Worm (Caenorhabditis elegans): ENCODE data around the gene skpo-1.

skpo-1 gene

DNA sequence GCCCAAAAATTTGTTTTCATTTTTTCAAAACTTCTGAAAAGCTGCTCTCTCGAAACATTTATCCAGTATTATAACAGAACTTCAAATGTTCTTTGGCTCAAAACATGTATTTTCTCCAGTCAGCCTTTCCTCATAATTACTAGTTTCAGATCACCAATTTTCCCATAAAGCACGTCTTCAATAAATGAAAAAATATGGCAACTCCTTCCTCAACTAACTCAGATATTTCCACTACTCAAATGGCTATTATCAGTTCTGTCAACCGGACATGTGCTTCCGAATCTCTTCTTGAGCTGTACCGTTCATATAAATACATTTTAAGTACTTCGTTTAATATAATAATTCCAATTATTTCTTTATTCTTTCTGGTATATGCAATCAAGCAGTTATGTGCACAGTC lies 2.8 kb upstream of the skpo-1 start, which contains the start of gene sra-13 (continued):
- TF ChIP-seq unc-3 (GFP tag; conservative IDR thresholded peaks at IDR 0.05) (no peak), unc-3 (tag; optimal IDR thresholded peaks at IDR 0.05) (no peak)

DNA sequence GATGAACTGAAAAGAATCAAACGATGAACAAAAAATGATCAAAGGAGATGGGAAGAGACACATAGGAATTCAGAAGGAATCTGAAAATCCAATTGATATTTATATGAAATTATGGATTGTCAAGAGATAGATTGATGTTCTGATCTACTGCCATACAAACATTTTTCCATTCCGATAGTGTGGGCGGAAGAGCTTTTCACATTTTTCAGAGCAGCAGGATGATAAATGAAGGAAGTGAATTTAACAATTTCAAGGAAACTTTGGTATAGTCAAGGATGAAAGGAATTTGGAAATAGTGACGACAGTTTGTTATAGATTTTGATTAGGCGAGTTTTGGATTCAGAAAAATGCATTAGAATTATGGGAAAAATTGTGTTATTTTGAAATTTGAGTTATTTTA lies 655 bp upstream of the skpo-1 start, which contains the start of gene ubc-24:
ubc-24 (plus strand) TSS at position 301 of the 400 bp plus-strand sequence.
- no peak for TF ChIP-seq elt-4 (tag; optimal IDR thresholded peaks at IDR 0.05)
- no peak for TF ChIP-seq ceh-6 (GFP tag; optimal IDR thresholded peaks at IDR 0.05)
- TF ChIP-seq pros-1 (tag; optimal IDR thresholded peaks at IDR 0.05) = no peak
- no peak for TF ChIP-seq ceh-31 (tag; optimal IDR thresholded peaks at IDR 0.05)
- no peak for TF ChIP-seq C38D4.7 (GFP tag; optimal IDR thresholded peaks at IDR 0.05)
- no peak for TF ChIP-seq ceh-19 (GFP tag; optimal IDR thresholded peaks at IDR 0.05)
- no peak for TF ChIP-seq ets-4 (tag; optimal IDR thresholded peaks at IDR 0.05)
- no peak for TF ChIP-seq pag-3 (tag; optimal IDR thresholded peaks at IDR 0.05; ENCODE audit: borderline replicate concordance)
- TF ChIP-seq pha-2 (tag; optimal IDR thresholded peaks at IDR 0.05) = no peak
- TF ChIP-seq tbx-2 (tag; optimal IDR thresholded peaks at IDR 0.05) = no peak
- TF ChIP-seq rnt-1 (tag; optimal IDR thresholded peaks at IDR 0.05) = no peak
- no peak for TF ChIP-seq pha-4 (tag; optimal IDR thresholded peaks at IDR 0.05)
- TF ChIP-seq hlh-30 (tag; optimal IDR thresholded peaks at IDR 0.05; ENCODE audit: insufficient read depth) = no peak
- no peak for TF ChIP-seq lim-6 (tag; optimal IDR thresholded peaks at IDR 0.05)
- TF ChIP-seq sox-4 (tag; optimal IDR thresholded peaks at IDR 0.05) = no peak
- no peak for TF ChIP-seq fkh-10 (GFP tag; optimal IDR thresholded peaks at IDR 0.05)
- TF ChIP-seq ceh-24 (tag; optimal IDR thresholded peaks at IDR 0.05) = no peak
- no peak for TF ChIP-seq ceh-22 (tag; optimal IDR thresholded peaks at IDR 0.05)
- no peak for TF ChIP-seq lin-11 (tag; optimal IDR thresholded peaks at IDR 0.05)
- TF ChIP-seq ceh-2 (tag; optimal IDR thresholded peaks at IDR 0.05) = no peak

DNA sequence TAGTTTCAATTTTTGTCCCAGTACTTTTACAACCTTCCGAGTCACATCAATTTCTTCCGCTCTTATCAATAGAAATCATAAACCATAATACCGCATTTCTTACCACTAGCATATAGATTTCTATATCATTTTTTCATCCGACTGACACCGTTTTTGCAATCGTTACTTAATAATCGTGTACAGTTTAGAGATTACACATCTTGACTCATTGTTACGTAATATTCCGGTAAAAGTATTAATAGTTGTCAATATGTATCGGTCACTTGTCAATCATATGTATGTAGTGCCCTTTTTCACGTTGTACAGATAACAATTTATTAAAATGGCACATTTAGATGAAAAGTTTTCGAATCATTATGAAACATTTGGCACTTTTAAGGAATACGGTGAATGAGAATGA lies 4.7 kb downstream of the skpo-1 start:
- no peak for TF ChIP-seq lin-11 (tag; optimal IDR thresholded peaks at IDR 0.05)
- TF ChIP-seq gmeb-2 (tag; optimal IDR thresholded peaks at IDR 0.05) = no peak
- peak; percentile 41 for TF ChIP-seq elt-2 (tag; optimal IDR thresholded peaks at IDR 0.05)

DNA sequence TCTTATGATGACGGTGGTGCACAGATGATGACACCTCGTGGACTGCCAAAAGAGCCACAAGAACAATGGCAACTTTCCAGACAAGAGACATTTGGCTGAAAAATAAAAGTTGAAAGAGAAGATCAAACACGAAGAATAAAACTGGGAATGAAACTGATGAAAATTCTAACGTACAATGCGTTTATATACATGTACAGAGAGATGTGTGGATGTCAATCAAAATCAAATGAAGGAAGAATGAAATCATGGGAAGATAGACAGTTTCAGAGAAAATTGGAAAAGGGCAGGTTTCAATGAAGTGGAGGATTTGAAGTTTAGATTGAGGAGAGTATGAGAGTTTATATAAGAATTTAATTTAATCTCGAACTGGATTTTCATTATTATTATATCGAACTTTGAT lies 5.6 kb downstream of the skpo-1 start, which contains the start of gene dod-23:
dod-23 (minus strand) TSS at position 101 of the 400 bp plus-strand sequence.
- TF ChIP-seq hlh-8 (tag; optimal IDR thresholded peaks at IDR 0.05) (no peak), F13H6.1 (tag; optimal IDR thresholded peaks at IDR 0.05) (no peak), dmd-4 (tag; optimal IDR thresholded peaks at IDR 0.05; ENCODE audit: borderline replicate concordance) (no peak), fax-1 (tag; optimal IDR thresholded peaks at IDR 0.05) (no peak), C38D4.7 (GFP tag; optimal IDR thresholded peaks at IDR 0.05) (no peak), ceh-2 (tag; optimal IDR thresholded peaks at IDR 0.05) (no peak), C08G9.2 (tag; optimal IDR thresholded peaks at IDR 0.05) (no peak), che-1 (tag; optimal IDR thresholded peaks at IDR 0.05) (no peak), ceh-6 (GFP tag; optimal IDR thresholded peaks at IDR 0.05) (no peak), ahr-1 (tag; optimal IDR thresholded peaks at IDR 0.05) (no peak), lin-11 (tag; optimal IDR thresholded peaks at IDR 0.05) (no peak), unc-55 (GFP tag; optimal IDR thresholded peaks at IDR 0.05) (no peak), nhr-232 (tag; optimal IDR thresholded peaks at IDR 0.05) (no peak), elt-4 (tag; optimal IDR thresholded peaks at IDR 0.05) (no peak), sdc-2 (tag; optimal IDR thresholded peaks at IDR 0.05) (no peak), pag-3 (tag; optimal IDR thresholded peaks at IDR 0.05; ENCODE audit: borderline replicate concordance) (no peak), ceh-34 (tag; optimal IDR thresholded peaks at IDR 0.05) (no peak), ceh-48 (tag; optimal IDR thresholded peaks at IDR 0.05) (no peak)

DNA sequence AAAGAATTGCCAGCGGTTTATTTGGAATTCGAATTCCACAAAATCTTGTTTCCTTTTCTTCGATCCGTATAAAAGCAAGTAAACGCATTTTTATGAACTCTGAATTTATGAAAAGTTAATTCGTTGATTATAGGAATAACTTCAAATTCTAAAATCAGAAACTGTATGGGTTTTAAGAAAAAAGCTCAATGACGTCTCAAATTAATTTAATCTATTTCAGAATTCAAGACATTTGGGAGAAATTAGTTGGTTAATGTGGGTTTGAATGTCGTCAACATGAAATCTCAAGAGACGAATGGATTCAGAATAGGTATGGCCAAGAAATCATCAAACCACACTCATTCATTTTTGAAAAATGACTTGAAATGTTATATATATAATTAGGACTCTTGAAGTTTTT lies 8.6 kb downstream of the skpo-1 start, which contains the start of gene F49E12.7:
F49E12.7 (minus strand) TSS at position 101 of the 400 bp plus-strand sequence.
- TF ChIP-seq ceh-2 (tag; optimal IDR thresholded peaks at IDR 0.05) (no peak), hlh-13 (GFP tag; optimal IDR thresholded peaks at IDR 0.05) (no peak), madf-2 (tag; optimal IDR thresholded peaks at IDR 0.05) (no peak), lim-6 (tag; optimal IDR thresholded peaks at IDR 0.05) (no peak), nhr-11 (tag; optimal IDR thresholded peaks at IDR 0.05) (no peak), ceh-14 (tag; optimal IDR thresholded peaks at IDR 0.05) (no peak), ceh-31 (tag; optimal IDR thresholded peaks at IDR 0.05) (no peak)
